Worm (Caenorhabditis elegans) whole organism, L1 larva: ENCODE data around the gene col-83.

Experiments
- ama-1 ChIP-seq: fragments of 150-350 bp; optimal IDR thresholded peaks from 2 replicates; lab custom pipeline; 2014
- hlh-17 ChIP-seq: fragments of 200-800 bp; sonication (Bioruptor generic); optimal IDR thresholded peaks from 2 replicates; lab custom pipeline; 2018; ENCODE audit warnings: missing genetic modification characterization, mild to moderate bottlenecking, missing compliant biosample characterization, moderate library complexity, borderline replicate concordance
- jun-1 ChIP-seq: fragments of 150-350 bp; optimal IDR thresholded peaks from 2 replicates; lab custom pipeline; 2014; ENCODE audit warnings: missing biosample characterization, missing genetic modification reagents, missing genetic modification characterization
- nhr-237 ChIP-seq: fragments of 150-350 bp; optimal IDR thresholded peaks from 2 replicates; lab custom pipeline; 2014; ENCODE audit warnings: missing biosample characterization, missing genetic modification characterization
- zag-1 ChIP-seq: fragments of 150-350 bp; optimal IDR thresholded peaks from 2 replicates; lab custom pipeline; 2014; ENCODE audit warnings: missing biosample characterization, missing genetic modification characterization

ce11 chrII:11016835-11016883, 29.1 kb downstream of the col-83 start, which contains the start of gene ram-2:
- TF ChIP-seq hlh-17 (GFP tag; lab: Kevin White, UChicago), result no peak
- no peak for TF ChIP-seq ama-1
- no peak for TF ChIP-seq nhr-237 (tag; lab: Kevin White, UChicago)
- TF ChIP-seq zag-1, result no peak
- no peak for TF ChIP-seq jun-1 (tag; lab: Kevin White, UChicago)
